Fruit fly (Drosophila melanogaster) whole organism, adult: Measurements from ENCODE around the gene Ada1-2.

ENCODE experiments used
- CG11617 ChIP-seq: fragments of 200-800 bp; sonication (Bioruptor generic); optimal IDR thresholded peaks from 2 replicates; lab custom pipeline; 2017; ENCODE audit warnings: mild to moderate bottlenecking, missing biosample characterization, missing genetic modification reagents, missing genetic modification characterization
- CG12768 ChIP-seq: fragments of 200-800 bp; sonication (Bioruptor generic); optimal IDR thresholded peaks from 2 replicates; lab custom pipeline; 2017; ENCODE audit warnings: missing biosample characterization, missing genetic modification characterization, mild to moderate bottlenecking, moderate library complexity, missing genetic modification reagents
- CG14711 ChIP-seq: fragments of 200-800 bp; sonication (Bioruptor generic); optimal IDR thresholded peaks from 2 replicates; lab custom pipeline; 2018; ENCODE audit warnings: missing biosample characterization, mild to moderate bottlenecking, missing genetic modification characterization, moderate library complexity
- CG1620 ChIP-seq: fragments of 200-800 bp; sonication (Bioruptor generic); optimal IDR thresholded peaks from 2 replicates; lab custom pipeline; 2016; ENCODE audit warnings: missing biosample characterization, missing genetic modification characterization
- CG33017 ChIP-seq: fragments of 200-800 bp; sonication (Bioruptor generic); optimal IDR thresholded peaks from 2 replicates; lab custom pipeline; 2018; ENCODE audit warnings: missing biosample characterization, mild to moderate bottlenecking, missing genetic modification characterization, moderate library complexity
- CG5204 ChIP-seq: fragments of 200-800 bp; sonication (Bioruptor generic); optimal IDR thresholded peaks from 2 replicates; lab custom pipeline; 2016; ENCODE audit warnings: missing biosample characterization, missing genetic modification characterization
- CG7045 ChIP-seq: fragments of 200-800 bp; sonication (Bioruptor generic); optimal IDR thresholded peaks from 2 replicates; lab custom pipeline; 2017; ENCODE audit warnings: missing biosample characterization, mild to moderate bottlenecking, missing genetic modification characterization
- CG7101 ChIP-seq: fragments of 200-800 bp; sonication (Bioruptor generic); optimal IDR thresholded peaks from 2 replicates; lab custom pipeline; 2018; ENCODE audit warnings: missing biosample characterization, mild to moderate bottlenecking, missing genetic modification characterization, moderate library complexity
- Clk ChIP-seq: fragments of 200-800 bp; sonication (Bioruptor generic); optimal IDR thresholded peaks from 2 replicates; lab custom pipeline; 2017; ENCODE audit warnings: missing biosample characterization, missing genetic modification characterization
- Crg-1 ChIP-seq: fragments of 200-800 bp; sonication (Bioruptor generic); optimal IDR thresholded peaks from 2 replicates; lab custom pipeline; 2016; ENCODE audit warnings: missing biosample characterization, missing genetic modification characterization
- Hr96 ChIP-seq: fragments of 200-800 bp; sonication (Bioruptor generic); optimal IDR thresholded peaks from 2 replicates; lab custom pipeline; 2016; ENCODE audit warnings: missing biosample characterization, missing genetic modification characterization
- Mnt ChIP-seq: fragments of 200-800 bp; sonication (Bioruptor generic); optimal IDR thresholded peaks from 2 replicates; lab custom pipeline; 2016; ENCODE audit warnings: missing biosample characterization, mild to moderate bottlenecking, missing genetic modification characterization
- bab1 ChIP-seq: fragments of 200-800 bp; sonication (Bioruptor generic); optimal IDR thresholded peaks from 3 replicates; lab custom pipeline; 2019; ENCODE audit warnings: missing biosample characterization, mild to moderate bottlenecking, missing genetic modification characterization, moderate library complexity
- cic ChIP-seq: fragments of 200-800 bp; sonication (Bioruptor generic); optimal IDR thresholded peaks from 2 replicates; lab custom pipeline; 2017; ENCODE audit warnings: missing biosample characterization, mild to moderate bottlenecking, missing genetic modification characterization, moderate library complexity
- cnc ChIP-seq, 2 experiments: fragments of >200 bp; optimal IDR thresholded peaks; 2 replicates each; lab custom pipeline; 2017
- kay ChIP-seq: fragments of 200-800 bp; sonication (Bioruptor generic); peaks from one replicate; lab custom pipeline; 2016; ENCODE audit warnings: missing biosample characterization, missing genetic modification characterization, borderline replicate concordance
- ovo ChIP-seq: fragments of 200-800 bp; sonication (Bioruptor generic); optimal IDR thresholded peaks from 2 replicates; lab custom pipeline; 2016; ENCODE audit warnings: missing biosample characterization, missing genetic modification characterization
- pad ChIP-seq: fragments of 200-800 bp; sonication (Bioruptor generic); optimal IDR thresholded peaks from 3 replicates; lab custom pipeline; 2017; ENCODE audit warnings: missing biosample characterization, missing genetic modification characterization, mild to moderate bottlenecking, moderate library complexity, missing genetic modification reagents
- tj ChIP-seq: fragments of 200-800 bp; sonication (Bioruptor generic); optimal IDR thresholded peaks from 3 replicates; lab custom pipeline; 2017; ENCODE audit warnings: missing biosample characterization, mild to moderate bottlenecking, missing genetic modification characterization, moderate library complexity
- toe ChIP-seq: fragments of 200-800 bp; sonication (Bioruptor generic); optimal IDR thresholded peaks from 2 replicates; lab custom pipeline; 2016; ENCODE audit warnings: missing biosample characterization, missing genetic modification characterization

The Ada1-2 gene

dm6 chr2L:12005436-12006396, 13.0 kb downstream of the Ada1-2 start:
- no peak for TF ChIP-seq toe
- peak; percentile 35 for TF ChIP-seq Crg-1 (GFP tag; lab: Kevin White, UChicago)
- no peak for TF ChIP-seq Mnt
- TF ChIP-seq CG12768 (GFP tag; lab: Kevin White, UChicago), result peak; percentile 67
- peak; percentile 60 for TF ChIP-seq ovo
- peak; percentile 6 for TF ChIP-seq cic (GFP tag; lab: Kevin White, UChicago)
- no peak for TF ChIP-seq CG7045 (GFP tag; lab: Kevin White, UChicago)
- peak; percentile 93 for TF ChIP-seq pad (GFP tag; lab: Kevin White, UChicago)
- peak; percentile 11 for TF ChIP-seq tj (GFP tag; lab: Kevin White, UChicago)

dm6 chr2L:12006397-12007330, 14.0 kb downstream of the Ada1-2 start:
- TF ChIP-seq CG14711 (tag; lab: Kevin White, UChicago) (peak; percentile 77), CG33017 (tag; lab: Kevin White, UChicago) (peak; percentile 94), CG7045 (GFP tag; lab: Kevin White, UChicago) (peak; percentile 87), toe (peak; percentile 79), ovo (peak; percentile 68), Hr96 (GFP tag; lab: Kevin White, UChicago) (peak; percentile 62), CG11617 (GFP tag; lab: Kevin White, UChicago) (peak; percentile 90), CG1620 (GFP tag; lab: Kevin White, UChicago) (peak; percentile 53), CG12768 (GFP tag; lab: Kevin White, UChicago) (peak; percentile 72), kay (GFP tag; lab: Kevin White, UChicago) (peak; percentile 93), Crg-1 (GFP tag; lab: Kevin White, UChicago) (peak; percentile 69), cnc (optimal IDR thresholded peaks at IDR 0.05; lab: Kevin White, UChicago) (no peak), Mnt (no peak), Clk (GFP tag; lab: Kevin White, UChicago) (peak; percentile 41), bab1 (peak; percentile 80), CG7101 (tag; lab: Kevin White, UChicago) (peak; percentile 86), pad (GFP tag; lab: Kevin White, UChicago) (peak; percentile 98), CG5204 (GFP tag; lab: Kevin White, UChicago) (peak; percentile 72), cic (GFP tag; lab: Kevin White, UChicago) (no peak), tj (GFP tag; lab: Kevin White, UChicago) (peak; percentile 63)

- peak; percentile 21 for TF ChIP-seq Crg-1 (GFP tag; lab: Kevin White, UChicago)
- no peak for TF ChIP-seq cnc (optimal IDR thresholded peaks at IDR 0.05; lab: Kevin White, UChicago)
- peak; percentile 57 for TF ChIP-seq CG1620 (GFP tag; lab: Kevin White, UChicago)
- peak; percentile 97 for TF ChIP-seq cic (GFP tag; lab: Kevin White, UChicago)
- TF ChIP-seq Clk (GFP tag; lab: Kevin White, UChicago), result peak; percentile 81
- TF ChIP-seq kay (GFP tag; lab: Kevin White, UChicago), result peak; percentile 95
- TF ChIP-seq CG7045 (GFP tag; lab: Kevin White, UChicago), result peak; percentile 70
- TF ChIP-seq Mnt, result peak; percentile 91
- peak; percentile 55 for TF ChIP-seq CG14711 (tag; lab: Kevin White, UChicago)
- peak; percentile 78 for TF ChIP-seq pad (GFP tag; lab: Kevin White, UChicago)
- peak; percentile 91 for TF ChIP-seq CG12768 (GFP tag; lab: Kevin White, UChicago)
- peak; percentile 87 for TF ChIP-seq Hr96 (GFP tag; lab: Kevin White, UChicago)
- peak; percentile 92 for TF ChIP-seq bab1
- TF ChIP-seq ovo, result peak; percentile 88
- TF ChIP-seq toe, result peak; percentile 73
- TF ChIP-seq CG33017 (tag; lab: Kevin White, UChicago), result peak; percentile 63
- peak; percentile 69 for TF ChIP-seq CG11617 (GFP tag; lab: Kevin White, UChicago)
- peak; percentile 67 for TF ChIP-seq tj (GFP tag; lab: Kevin White, UChicago)
- peak; percentile 48 for TF ChIP-seq CG7101 (tag; lab: Kevin White, UChicago)
- TF ChIP-seq CG5204 (GFP tag; lab: Kevin White, UChicago), result peak; percentile 11
These were observed 14.7 kb downstream of the Ada1-2 start for dm6 chr2L:12007331-12007791.

DNA sequence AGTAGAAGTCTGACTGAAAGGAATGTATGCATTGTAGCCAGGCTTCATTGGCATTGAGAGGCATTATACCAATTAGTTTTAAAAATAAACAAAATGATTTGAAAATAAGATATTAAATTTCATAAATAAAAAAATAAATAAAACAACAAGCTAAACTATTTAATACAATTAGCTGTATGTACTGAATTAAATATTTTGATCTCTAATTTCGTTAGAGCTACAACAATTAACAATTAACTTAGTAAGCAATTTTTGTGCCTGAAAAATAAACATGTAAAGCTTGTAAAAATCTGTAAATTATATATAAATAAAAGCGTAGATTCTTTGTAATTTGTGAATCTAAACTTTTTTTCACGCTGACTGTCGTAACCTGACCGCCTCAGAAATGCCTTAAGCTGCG, 15.2 kb downstream of the Ada1-2 start, which contains the start of gene Rh5:
Rh5 (plus strand) TSS at position 301 of the 400 bp plus-strand sequence.
- TF ChIP-seq Clk (GFP tag; lab: Kevin White, UChicago) (no peak), Mnt (no peak), Crg-1 (GFP tag; lab: Kevin White, UChicago) (no peak), toe (no peak), kay (GFP tag; lab: Kevin White, UChicago) (peak; percentile 17), CG5204 (GFP tag; lab: Kevin White, UChicago) (no peak), CG1620 (GFP tag; lab: Kevin White, UChicago) (no peak)
